Fruit fly (Drosophila melanogaster) whole organism, prepupa: ENCODE results near the gene skd.

Experiments used
- Blimp-1 ChIP-seq: fragments of 200-800 bp; sonication (Bioruptor generic); optimal IDR thresholded peaks from 3 replicates; lab custom pipeline; 2017; ENCODE audit warnings: missing biosample characterization, missing genetic modification characterization, mild to moderate bottlenecking, moderate library complexity, missing genetic modification reagents
- CG10631 ChIP-seq: fragments of 200-800 bp; sonication (Bioruptor generic); optimal IDR thresholded peaks from 2 replicates; lab custom pipeline; 2016; ENCODE audit warnings: missing biosample characterization, missing genetic modification characterization
- CG10669 ChIP-seq: fragments of 200-800 bp; sonication (Bioruptor generic); optimal IDR thresholded peaks from 3 replicates; lab custom pipeline; 2018; ENCODE audit warnings: missing biosample characterization, mild to moderate bottlenecking, missing genetic modification characterization, moderate library complexity
- CG11294 ChIP-seq: fragments of 200-800 bp; sonication (Bioruptor generic); IDR thresholded peaks from 2 replicates; pipeline ENCODE4 v1.3.6; 2022; ENCODE audit warnings: missing biosample characterization, missing genetic modification characterization
- CG11762 ChIP-seq: fragments of 200-800 bp; sonication (Bioruptor generic); optimal IDR thresholded peaks from 3 replicates; lab custom pipeline; 2016; ENCODE audit warnings: missing biosample characterization, missing genetic modification characterization; ENCODE audit not compliant: insufficient read depth
- CG11902 ChIP-seq: fragments of 200-800 bp; sonication (Bioruptor generic); optimal IDR thresholded peaks from 3 replicates; lab custom pipeline; 2016; ENCODE audit warnings: missing biosample characterization, missing genetic modification characterization
- CG1621 ChIP-seq: fragments of 200-800 bp; sonication (Bioruptor generic); optimal IDR thresholded peaks from 3 replicates; lab custom pipeline; 2018; ENCODE audit warnings: missing biosample characterization, mild to moderate bottlenecking, missing genetic modification characterization
- CG3032 ChIP-seq: fragments of 200-800 bp; optimal IDR thresholded peaks from 2 replicates; lab custom pipeline; 2019; ENCODE audit warnings: missing biosample characterization, mild to moderate bottlenecking, missing genetic modification characterization, moderate library complexity
- CG31627 ChIP-seq: fragments of 200-800 bp; sonication (Bioruptor generic); optimal IDR thresholded peaks from 3 replicates; lab custom pipeline; 2016; ENCODE audit warnings: missing biosample characterization, missing genetic modification characterization
- CG32006 ChIP-seq: fragments of 200-800 bp; sonication (Bioruptor generic); optimal IDR thresholded peaks from 3 replicates; lab custom pipeline; 2017; ENCODE audit warnings: missing biosample characterization, mild to moderate bottlenecking, missing genetic modification characterization
- CG34406 ChIP-seq: fragments of 200-800 bp; sonication (Bioruptor generic); optimal IDR thresholded peaks from 3 replicates; lab custom pipeline; 2016; ENCODE audit warnings: missing biosample characterization, missing genetic modification characterization
- CG3919 ChIP-seq: fragments of 200-800 bp; sonication (Bioruptor generic); optimal IDR thresholded peaks from 3 replicates; lab custom pipeline; 2016; ENCODE audit warnings: missing biosample characterization, missing genetic modification characterization
- CG4318 ChIP-seq: fragments of 200-800 bp; sonication (Bioruptor generic); optimal IDR thresholded peaks from 3 replicates; lab custom pipeline; 2017; ENCODE audit warnings: missing biosample characterization, mild to moderate bottlenecking, missing genetic modification characterization
- CG6163 ChIP-seq: fragments of 200-800 bp; sonication (Bioruptor generic); IDR thresholded peaks from 3 replicates; pipeline ENCODE4 v1.3.6; 2022; ENCODE audit warnings: missing biosample characterization, missing genetic modification characterization
- CG6276 ChIP-seq: fragments of 200-800 bp; sonication (Bioruptor generic); optimal IDR thresholded peaks from 2 replicates; lab custom pipeline; 2017; ENCODE audit warnings: missing biosample characterization, mild to moderate bottlenecking, missing genetic modification characterization
- CG6792 ChIP-seq: fragments of 200-800 bp; sonication (Bioruptor generic); optimal IDR thresholded peaks from 3 replicates; lab custom pipeline; 2016; ENCODE audit warnings: missing biosample characterization, missing genetic modification characterization
- CG6808 ChIP-seq: fragments of 200-800 bp; sonication (Bioruptor generic); optimal IDR thresholded peaks from 3 replicates; lab custom pipeline; 2017; ENCODE audit warnings: missing biosample characterization, missing genetic modification characterization, mild to moderate bottlenecking, moderate library complexity, missing genetic modification reagents
- CG7368 ChIP-seq: fragments of 200-800 bp; sonication (Bioruptor generic); optimal IDR thresholded peaks from 3 replicates; lab custom pipeline; 2016; ENCODE audit warnings: missing biosample characterization, missing genetic modification characterization
- CG8119 ChIP-seq: fragments of 200-800 bp; sonication (Bioruptor generic); IDR thresholded peaks from 3 replicates; pipeline ENCODE4 v1.3.6; 2022; ENCODE audit warnings: missing biosample characterization, missing genetic modification characterization
- CG8319 ChIP-seq: fragments of 200-800 bp; sonication (Bioruptor generic); optimal IDR thresholded peaks from 3 replicates; lab custom pipeline; 2016; ENCODE audit warnings: missing biosample characterization, missing genetic modification characterization
- CG8632 ChIP-seq: fragments of 200-800 bp; sonication (Bioruptor generic); optimal IDR thresholded peaks from 3 replicates; lab custom pipeline; 2016; ENCODE audit warnings: missing biosample characterization, missing genetic modification characterization
- CG9139 ChIP-seq: fragments of 200-800 bp; sonication (Bioruptor generic); optimal IDR thresholded peaks from 3 replicates; lab custom pipeline; 2017; ENCODE audit warnings: missing biosample characterization, mild to moderate bottlenecking, missing genetic modification characterization
- Eip75B ChIP-seq: fragments of 200-800 bp; sonication (Bioruptor generic); optimal IDR thresholded peaks from 3 replicates; lab custom pipeline; 2016; ENCODE audit warnings: missing biosample characterization, missing genetic modification characterization
- Eip78C ChIP-seq: fragments of 200-800 bp; sonication (Bioruptor generic); peaks from one replicate; lab custom pipeline; 2016; ENCODE audit warnings: missing biosample characterization, missing genetic modification characterization
- Eip93F ChIP-seq: fragments of 200-800 bp; sonication (Bioruptor generic); optimal IDR thresholded peaks from 2 replicates; lab custom pipeline; 2016; ENCODE audit warnings: missing biosample characterization, mild to moderate bottlenecking, missing genetic modification characterization
- Ets21C ChIP-seq: fragments of 200-800 bp; sonication (Bioruptor generic); optimal IDR thresholded peaks from 3 replicates; lab custom pipeline; 2016; ENCODE audit warnings: missing biosample characterization, missing genetic modification characterization
- Ets96B ChIP-seq: fragments of 200-800 bp; optimal IDR thresholded peaks from 2 replicates; lab custom pipeline; 2019; ENCODE audit warnings: missing biosample characterization, mild to moderate bottlenecking, missing genetic modification characterization, moderate library complexity
- Gug ChIP-seq: fragments of 200-800 bp; sonication (Bioruptor generic); IDR thresholded peaks from 2 replicates; pipeline ENCODE4 v1.3.6; 2022; ENCODE audit warnings: missing biosample characterization, missing genetic modification characterization
- Hr38 ChIP-seq: sonication (Bioruptor generic); optimal IDR thresholded peaks from 2 replicates; lab custom pipeline; 2016; ENCODE audit warnings: missing biosample characterization, missing genetic modification characterization
- Hr39 ChIP-seq: fragments of 200-800 bp; sonication (Bioruptor generic); optimal IDR thresholded peaks from 2 replicates; lab custom pipeline; 2016; ENCODE audit warnings: missing biosample characterization, missing genetic modification characterization
- Lpt ChIP-seq: fragments of 200-800 bp; sonication (Bioruptor generic); optimal IDR thresholded peaks from 3 replicates; lab custom pipeline; 2016; ENCODE audit warnings: missing biosample characterization, missing genetic modification characterization
- Met ChIP-seq: fragments of 200-800 bp; sonication (Bioruptor generic); optimal IDR thresholded peaks from 3 replicates; lab custom pipeline; 2016; ENCODE audit warnings: missing biosample characterization, missing genetic modification characterization
- OdsH ChIP-seq: fragments of 200-800 bp; sonication (Bioruptor generic); optimal IDR thresholded peaks from 3 replicates; lab custom pipeline; 2016; ENCODE audit warnings: missing biosample characterization, missing genetic modification characterization
- Smox ChIP-seq: fragments of 200-800 bp; sonication (Bioruptor generic); optimal IDR thresholded peaks from 3 replicates; lab custom pipeline; 2016; ENCODE audit warnings: missing biosample characterization, missing genetic modification characterization
- Sox102F ChIP-seq: fragments of 200-800 bp; sonication (Bioruptor generic); optimal IDR thresholded peaks from 2 replicates; lab custom pipeline; 2016; ENCODE audit warnings: missing biosample characterization, mild to moderate bottlenecking, missing genetic modification characterization
- Sox15 ChIP-seq: fragments of 200-800 bp; sonication (Bioruptor generic); optimal IDR thresholded peaks from 3 replicates; lab custom pipeline; 2016; ENCODE audit warnings: missing biosample characterization, missing genetic modification characterization
- achi ChIP-seq: fragments of 200-800 bp; sonication (Bioruptor generic); optimal IDR thresholded peaks from 3 replicates; lab custom pipeline; 2016; ENCODE audit warnings: missing biosample characterization, missing genetic modification characterization
- acj6 ChIP-seq: fragments of 200-800 bp; sonication (Bioruptor generic); optimal IDR thresholded peaks from 3 replicates; lab custom pipeline; 2016; ENCODE audit warnings: missing biosample characterization, missing genetic modification characterization
- dac ChIP-seq: fragments of 200-800 bp; sonication (Bioruptor generic); optimal IDR thresholded peaks from 2 replicates; lab custom pipeline; 2017; ENCODE audit warnings: missing biosample characterization, mild to moderate bottlenecking, missing genetic modification characterization
- dsx ChIP-seq: fragments of 200-800 bp; optimal IDR thresholded peaks from 3 replicates; lab custom pipeline; 2019; ENCODE audit warnings: missing biosample characterization, mild to moderate bottlenecking, missing genetic modification characterization, moderate library complexity; ENCODE audit not compliant: poor library complexity, severe bottlenecking
- eg ChIP-seq: fragments of 200-800 bp; sonication (Bioruptor generic); IDR thresholded peaks from 3 replicates; pipeline ENCODE4 v1.3.6; 2022; ENCODE audit warnings: missing biosample characterization, missing genetic modification characterization
- esn ChIP-seq: fragments of 200-800 bp; sonication (Bioruptor generic); optimal IDR thresholded peaks from 2 replicates; lab custom pipeline; 2016; ENCODE audit warnings: missing biosample characterization, mild to moderate bottlenecking, missing genetic modification characterization, moderate library complexity
- fd59A ChIP-seq: fragments of 200-800 bp; sonication (Bioruptor generic); optimal IDR thresholded peaks from 2 replicates; lab custom pipeline; 2017; ENCODE audit warnings: missing biosample characterization, mild to moderate bottlenecking, missing genetic modification characterization, missing genetic modification reagents
- fd85E ChIP-seq: fragments of 200-800 bp; sonication (Bioruptor generic); optimal IDR thresholded peaks from 3 replicates; lab custom pipeline; 2016; ENCODE audit warnings: missing biosample characterization, missing genetic modification characterization
- fkh ChIP-seq: fragments of 200-800 bp; sonication (Bioruptor generic); optimal IDR thresholded peaks from 3 replicates; lab custom pipeline; 2017; ENCODE audit warnings: missing biosample characterization, mild to moderate bottlenecking, missing genetic modification characterization, moderate library complexity
- lz ChIP-seq: fragments of 200-800 bp; sonication (Bioruptor generic); optimal IDR thresholded peaks from 3 replicates; lab custom pipeline; 2016; ENCODE audit warnings: missing biosample characterization, missing genetic modification characterization
- net ChIP-seq: fragments of 200-800 bp; sonication (Bioruptor generic); optimal IDR thresholded peaks from 3 replicates; lab custom pipeline; 2016; ENCODE audit warnings: missing biosample characterization, missing genetic modification characterization
- pdm3 ChIP-seq: fragments of 200-800 bp; sonication (Bioruptor generic); optimal IDR thresholded peaks from 3 replicates; lab custom pipeline; 2016; ENCODE audit warnings: missing biosample characterization, missing genetic modification characterization
- spab ChIP-seq: fragments of 200-800 bp; sonication (Bioruptor generic); optimal IDR thresholded peaks from 2 replicates; lab custom pipeline; 2017; ENCODE audit warnings: missing biosample characterization, mild to moderate bottlenecking, missing genetic modification characterization, missing genetic modification reagents
- svp ChIP-seq: fragments of 200-800 bp; sonication (Bioruptor generic); peaks from one replicate; lab custom pipeline; 2016; ENCODE audit warnings: missing biosample characterization, missing genetic modification characterization
- vri ChIP-seq: fragments of 200-800 bp; sonication (Bioruptor generic); optimal IDR thresholded peaks from 3 replicates; lab custom pipeline; 2016; ENCODE audit warnings: missing biosample characterization, mild to moderate bottlenecking, missing genetic modification characterization

Gene skd

DNA sequence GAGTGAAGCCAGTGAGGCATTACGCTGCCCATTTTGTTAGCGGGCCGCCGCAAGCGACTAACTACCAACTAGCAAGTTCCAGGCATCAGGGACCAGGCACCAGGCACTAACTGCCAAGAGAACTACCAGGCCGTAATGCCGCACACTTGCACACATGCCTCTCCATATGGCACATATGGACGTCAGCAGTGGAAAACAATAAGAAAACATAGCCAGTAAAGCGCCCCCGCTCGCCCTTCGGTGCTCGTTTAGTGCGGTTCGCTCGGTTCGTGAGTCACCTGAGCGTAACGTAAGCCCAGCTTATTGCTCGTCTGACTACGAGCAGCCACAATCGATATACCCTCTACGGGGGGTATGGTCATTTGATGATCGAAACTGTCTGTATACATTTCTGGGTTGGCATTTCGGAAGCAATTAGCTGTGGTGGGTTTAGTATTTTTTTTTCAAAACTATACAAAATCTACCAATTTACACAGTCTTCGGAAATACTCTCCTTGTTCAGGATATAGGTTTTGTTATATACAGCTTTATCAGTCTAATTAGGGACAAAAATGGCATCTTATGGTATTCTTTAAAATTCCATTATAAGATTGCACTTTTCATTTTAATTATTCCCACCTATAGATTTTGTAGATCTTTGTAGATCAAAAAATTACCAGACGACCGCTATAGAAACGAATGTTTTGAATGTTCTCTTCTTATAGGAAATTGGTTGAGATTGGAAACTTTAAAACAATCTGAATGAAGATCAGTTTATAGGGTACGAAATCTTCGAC is 29.7 kb upstream of the skd start:
- TF ChIP-seq Sox15 (peak; percentile 64), CG8119 (GFP tag; lab: Robert Waterston, UW) (no peak), OdsH (peak; percentile 71), achi (peak; percentile 60), Smox (peak; percentile 77), Met (peak; percentile 75), eg (GFP tag; lab: Robert Waterston, UW) (peak; percentile 25; the same call in 1 of the 3 replicates), CG34406 (GFP tag; lab: Kevin White, UChicago) (peak; percentile 58), CG9139 (GFP tag; lab: Kevin White, UChicago) (no peak), Hr38 (GFP tag; lab: Kevin White, UChicago) (no peak), Lpt (GFP tag; lab: Kevin White, UChicago) (peak; percentile 23), Gug (GFP tag; lab: Robert Waterston, UW) (no peak), Blimp-1 (GFP tag; lab: Kevin White, UChicago) (peak; percentile 13), Ets21C (GFP tag; lab: Kevin White, UChicago) (peak; percentile 49), CG1621 (tag; lab: Kevin White, UChicago) (no peak), CG6792 (GFP tag; lab: Kevin White, UChicago) (peak; percentile 60), Hr39 (GFP tag; lab: Kevin White, UChicago) (peak; percentile 76), CG6808 (peak; percentile 45), vri (GFP tag; lab: Kevin White, UChicago) (no peak), CG6163 (GFP tag; lab: Robert Waterston, UW) (peak; percentile 28; the same call in 2 of the 3 replicates), CG4318 (GFP tag; lab: Kevin White, UChicago) (peak; percentile 73), CG31627 (peak; percentile 77), Ets96B (peak; percentile 39), fkh (GFP tag; lab: Kevin White, UChicago) (no peak), Eip75B (GFP tag; lab: Kevin White, UChicago) (peak; percentile 68), CG10631 (peak; percentile 64), svp (GFP tag; lab: Kevin White, UChicago) (peak; percentile 89), CG10669 (GFP tag; lab: Kevin White, UChicago) (peak; percentile 16), spab (GFP tag; lab: Kevin White, UChicago) (peak; percentile 52), acj6 (peak; percentile 66), fd59A (GFP tag; lab: Kevin White, UChicago) (peak; percentile 52), CG6276 (GFP tag; lab: Kevin White, UChicago) (peak; percentile 36), CG8319 (peak; percentile 55), CG7368 (GFP tag; lab: Kevin White, UChicago) (peak; percentile 46), fd85E (GFP tag; lab: Kevin White, UChicago) (no peak), Eip93F (GFP tag; lab: Kevin White, UChicago) (no peak), CG3919 (GFP tag; lab: Kevin White, UChicago) (peak; percentile 63), lz (GFP tag; lab: Kevin White, UChicago) (peak; percentile 69), Sox102F (peak; percentile 50), dac (GFP tag; lab: Kevin White, UChicago) (peak; percentile 5), pdm3 (GFP tag; lab: Kevin White, UChicago) (peak; percentile 73), CG11294 (GFP tag; lab: Robert Waterston, UW) (peak; percentile 16; the same call in 1 of the 2 replicates), CG11902 (GFP tag; lab: Kevin White, UChicago) (peak; percentile 51), CG3032 (peak; percentile 33), CG32006 (GFP tag; lab: Kevin White, UChicago) (peak; percentile 82), dsx (GFP tag; lab: Kevin White, UChicago) (no peak), net (GFP tag; lab: Kevin White, UChicago) (peak; percentile 53), CG11762 (peak; percentile 40), Eip78C (GFP tag; lab: Kevin White, UChicago) (peak; percentile 96), esn (GFP tag; lab: Kevin White, UChicago) (peak; percentile 80), CG8632 (GFP tag; lab: Kevin White, UChicago) (peak; percentile 56)
